Worm (Caenorhabditis elegans) whole organism, young adult: ENCODE measurements around the gene pkg-2.

Source experiments
- B0035.1 ChIP-seq: sonication (generic microtip); optimal IDR thresholded peaks from 2 replicates; lab custom pipeline; 2016; ENCODE audit warnings: missing genetic modification characterization, mild to moderate bottlenecking, missing compliant biosample characterization, missing genotype, missing genetic modification reagents
- C06A6.2 ChIP-seq: fragments of 200-800 bp; sonication (Bioruptor generic); conservative IDR thresholded peaks from 2 replicates; pipeline ENCODE4 v1.3.6; 2022; ENCODE audit warnings: missing genetic modification characterization, missing compliant biosample characterization
- C17E4.6 ChIP-seq: fragments of 200-800 bp; sonication (Bioruptor generic); IDR thresholded peaks from 2 replicates; pipeline ENCODE4 v1.3.6; 2022; ENCODE audit warnings: missing genetic modification reagents, missing genetic modification characterization, missing compliant biosample characterization
- F37B4.10 ChIP-seq: fragments of 200-800 bp; sonication (Bioruptor generic); IDR thresholded peaks from 2 replicates; pipeline ENCODE4 v1.3.6; 2022; ENCODE audit warnings: missing genetic modification characterization, missing compliant biosample characterization
- F39B2.1 ChIP-seq: fragments of 200-800 bp; sonication (Bioruptor generic); IDR thresholded peaks from 2 replicates; pipeline ENCODE4 v1.3.6; 2022; ENCODE audit warnings: missing genetic modification reagents, missing genetic modification characterization, missing compliant biosample characterization
- F49E8.2 ChIP-seq: sonication (generic microtip); optimal IDR thresholded peaks from 3 replicates; lab custom pipeline; 2017; ENCODE audit warnings: missing genetic modification characterization, mild to moderate bottlenecking, missing compliant biosample characterization, antibody characterized with exemption, moderate library complexity; ENCODE audit not compliant: insufficient read depth
- F55B11.4 ChIP-seq: sonication (generic microtip); optimal IDR thresholded peaks from 2 replicates; lab custom pipeline; 2016; ENCODE audit warnings: missing compliant biosample characterization, missing genetic modification characterization, borderline replicate concordance; ENCODE audit not compliant: insufficient read depth
- F57C9.4 ChIP-seq: sonication (generic microtip); optimal IDR thresholded peaks from 2 replicates; lab custom pipeline; 2017; ENCODE audit warnings: mild to moderate bottlenecking, missing genetic modification characterization, missing compliant biosample characterization
- K11D2.4 ChIP-seq: fragments of 200-800 bp; sonication (Bioruptor generic); IDR thresholded peaks from 2 replicates; pipeline ENCODE4 v1.3.6; 2022; ENCODE audit warnings: missing genetic modification reagents, missing genetic modification characterization, missing compliant biosample characterization
- T07F8.4 ChIP-seq: sonication (generic microtip); optimal IDR thresholded peaks from 2 replicates; lab custom pipeline; 2016; ENCODE audit warnings: mild to moderate bottlenecking, missing genetic modification characterization, moderate library complexity, missing compliant biosample characterization
- Y56A3A.18 ChIP-seq: fragments of 200-800 bp; sonication (Bioruptor generic); IDR thresholded peaks from 2 replicates; pipeline ENCODE4 v1.3.6; 2022; ENCODE audit warnings: missing genetic modification reagents, missing genetic modification characterization, missing compliant biosample characterization
- Y79H2A.3 ChIP-seq: fragments of 200-800 bp; sonication (Bioruptor generic); conservative IDR thresholded peaks from 2 replicates; pipeline ENCODE4 v1.3.6; 2022; ENCODE audit warnings: missing genetic modification reagents, missing genetic modification characterization, missing compliant biosample characterization
- ZK185.1 ChIP-seq: sonication (generic microtip); optimal IDR thresholded peaks from 2 replicates; lab custom pipeline; 2016; ENCODE audit warnings: mild to moderate bottlenecking, missing genetic modification characterization, missing compliant biosample characterization; ENCODE audit not compliant: poor library complexity, severe bottlenecking
- akir-1 ChIP-seq: fragments of 200-800 bp; sonication (Bioruptor generic); optimal IDR thresholded peaks from 2 replicates; lab custom pipeline; 2018; ENCODE audit warnings: mild to moderate bottlenecking, missing genetic modification characterization, moderate library complexity, missing compliant biosample characterization
- ama-1 ChIP-seq, 3 experiments: fragments of 150-350 bp in 1 of 3; sonication (generic microtip) in 2 of 3; optimal IDR thresholded peaks; 2 replicates each; lab custom pipeline; 2014 to 2018; ENCODE audit warnings: missing biosample characterization in 2 of 3, missing genetic modification characterization in 2 of 3, missing genetic modification reagents in 2 of 3
- atf-7 ChIP-seq: sonication (generic microtip); optimal IDR thresholded peaks from 2 replicates; lab custom pipeline; 2017; ENCODE audit warnings: mild to moderate bottlenecking, missing genetic modification characterization, missing compliant biosample characterization
- attf-6 ChIP-seq: fragments of 200-800 bp; sonication (Bioruptor generic); IDR thresholded peaks from 2 replicates; pipeline ENCODE4 v1.3.6; 2022; ENCODE audit warnings: missing genetic modification reagents, missing genetic modification characterization, missing compliant biosample characterization
- bed-2 ChIP-seq: fragments of 200-800 bp; sonication (Bioruptor generic); IDR thresholded peaks from 2 replicates; pipeline ENCODE4 v1.3.6; 2022; ENCODE audit warnings: missing genetic modification reagents, missing genetic modification characterization, missing compliant biosample characterization
- cebp-1 ChIP-seq, 2 experiments: fragments of 200-800 bp in 1 of 2; sonication (Bioruptor generic) in 1 of 2; sonication (generic microtip) in 1 of 2; IDR thresholded peaks in 1 of 2; optimal IDR thresholded peaks in 1 of 2; 2 replicates each; pipeline versions ENCODE4 v1.3.6 to Lab custom; 2017 to 2022; ENCODE audit warnings: missing compliant biosample characterization in 2 of 2, missing genetic modification characterization in 2 of 2, mild to moderate bottlenecking in 1 of 2, missing genetic modification reagents in 1 of 2, moderate library complexity in 1 of 2
- cebp-2 ChIP-seq: fragments of 200-800 bp; sonication (Bioruptor generic); IDR thresholded peaks from 2 replicates; pipeline ENCODE4 v1.3.6; 2022; ENCODE audit warnings: missing genetic modification characterization, missing compliant biosample characterization
- ceh-100 ChIP-seq: fragments of 200-800 bp; sonication (Bioruptor generic); IDR thresholded peaks from 2 replicates; pipeline ENCODE4 v1.3.6; 2022; ENCODE audit warnings: missing genetic modification reagents, missing genetic modification characterization, missing compliant biosample characterization
- die-1 ChIP-seq: sonication (generic microtip); optimal IDR thresholded peaks from 2 replicates; lab custom pipeline; 2016; ENCODE audit warnings: missing genotype, mild to moderate bottlenecking, missing genetic modification characterization, missing compliant biosample characterization
- efl-1 ChIP-seq: fragments of 150-350 bp; optimal IDR thresholded peaks from 2 replicates; lab custom pipeline; 2014; ENCODE audit warnings: missing biosample characterization, missing genetic modification reagents, missing genetic modification characterization
- egrh-3 ChIP-seq: fragments of 200-800 bp; sonication (Bioruptor generic); IDR thresholded peaks from 2 replicates; pipeline ENCODE4 v1.3.6; 2022; ENCODE audit warnings: missing genetic modification reagents, missing genetic modification characterization, missing compliant biosample characterization
- him-1 ChIP-seq: sonication (generic microtip); optimal IDR thresholded peaks from 2 replicates; lab custom pipeline; 2016; ENCODE audit warnings: missing genotype, missing genetic modification reagents, missing genetic modification characterization, missing compliant biosample characterization
- hmg-1.2 ChIP-seq: fragments of 200-800 bp; sonication (Bioruptor generic); IDR thresholded peaks from 2 replicates; pipeline ENCODE4 v1.3.6; 2022; ENCODE audit warnings: missing genetic modification reagents, missing genetic modification characterization, missing compliant biosample characterization
- lin-26 ChIP-seq: fragments of 200-800 bp; sonication (Bioruptor generic); IDR thresholded peaks from 2 replicates; pipeline ENCODE4 v1.3.6; 2022; ENCODE audit warnings: missing genetic modification reagents, missing genetic modification characterization, missing compliant biosample characterization
- lin-35 ChIP-seq, 3 experiments: fragments of 150-350 bp in 2 of 3; sonication (generic microtip) in 1 of 3; optimal IDR thresholded peaks; 2 replicates each; lab custom pipeline; 2014 to 2018; ENCODE audit warnings: missing biosample characterization in 3 of 3, missing genetic modification characterization in 3 of 3, missing genetic modification reagents in 3 of 3
- lsl-1 ChIP-seq: fragments of 200-800 bp; sonication (Bioruptor generic); optimal IDR thresholded peaks from 2 replicates; lab custom pipeline; 2018; ENCODE audit warnings: mild to moderate bottlenecking, missing genetic modification characterization, moderate library complexity, missing compliant biosample characterization
- madf-3 ChIP-seq: fragments of 200-800 bp; sonication (Bioruptor generic); IDR thresholded peaks from 2 replicates; pipeline ENCODE4 v1.3.6; 2022; ENCODE audit warnings: missing genetic modification reagents, missing genetic modification characterization, missing compliant biosample characterization
- madf-6 ChIP-seq: fragments of 200-800 bp; sonication (Bioruptor generic); IDR thresholded peaks from 2 replicates; pipeline ENCODE4 v1.3.6; 2022; ENCODE audit warnings: missing genetic modification reagents, missing genetic modification characterization, missing compliant biosample characterization
- mes-4 ChIP-seq: sonication (generic microtip); optimal IDR thresholded peaks from 2 replicates; lab custom pipeline; 2016; ENCODE audit warnings: missing genotype, missing genetic modification characterization, missing compliant biosample characterization
- nfya-1 ChIP-seq: sonication (generic microtip); optimal IDR thresholded peaks from 2 replicates; lab custom pipeline; 2017; ENCODE audit warnings: antibody characterized with exemption, missing compliant biosample characterization, missing genetic modification characterization, borderline replicate concordance; ENCODE audit not compliant: insufficient read depth
- nfya-2 ChIP-seq: fragments of 200-800 bp; sonication (Bioruptor generic); IDR thresholded peaks from 2 replicates; pipeline ENCODE4 v1.3.6; 2022; ENCODE audit warnings: missing genetic modification reagents, missing genetic modification characterization, missing compliant biosample characterization
- nhr-120 ChIP-seq: fragments of 200-800 bp; sonication (Bioruptor generic); IDR thresholded peaks from 2 replicates; pipeline ENCODE4 v1.3.6; 2022; ENCODE audit warnings: missing genetic modification characterization, missing compliant biosample characterization
- rcor-1 ChIP-seq: fragments of 200-800 bp; sonication (Bioruptor generic); IDR thresholded peaks from 2 replicates; pipeline ENCODE4 v1.3.6; 2022; ENCODE audit warnings: missing genetic modification reagents, missing genetic modification characterization, missing compliant biosample characterization
- sdz-38 ChIP-seq: sonication (generic microtip); optimal IDR thresholded peaks from 2 replicates; lab custom pipeline; 2016; ENCODE audit warnings: missing genotype, missing genetic modification characterization, missing compliant biosample characterization
- snpc-1.1 ChIP-seq: sonication (generic microtip); optimal IDR thresholded peaks from 2 replicates; lab custom pipeline; 2017; ENCODE audit warnings: missing genetic modification characterization, mild to moderate bottlenecking, missing compliant biosample characterization, antibody characterized with exemption, moderate library complexity, missing genotype, missing genetic modification reagents; ENCODE audit not compliant: insufficient read depth
- ztf-28 ChIP-seq: fragments of 200-800 bp; sonication (Bioruptor generic); IDR thresholded peaks from 2 replicates; pipeline ENCODE4 v1.3.6; 2022; ENCODE audit warnings: missing genetic modification reagents, missing genetic modification characterization, missing compliant biosample characterization

The pkg-2 gene

DNA sequence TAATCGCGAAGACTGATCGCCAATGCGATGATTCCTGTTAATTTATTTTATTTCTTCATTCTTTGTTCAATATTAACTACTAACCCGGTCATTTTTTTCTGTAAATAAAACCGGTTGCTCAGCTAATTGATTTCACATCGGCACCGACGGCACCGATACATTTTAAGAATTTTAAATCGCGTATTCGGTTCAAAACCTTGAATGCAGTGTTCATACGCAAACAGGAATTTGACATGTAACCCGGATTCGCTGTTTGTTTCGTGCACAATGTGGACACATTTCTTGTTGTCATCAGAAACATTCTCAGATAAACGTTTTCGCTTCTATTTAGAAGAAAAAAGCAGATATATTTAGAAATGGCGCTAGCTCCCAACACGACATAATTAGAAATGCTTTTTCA, 20.7 kb upstream of the pkg-2 start (continued):
- TF ChIP-seq F55B11.4 (tag; lab: Kevin White, UChicago) (no peak), madf-6 (GFP tag; lab: Robert Waterston, UW) (peak; percentile 68), rcor-1 (peak; percentile 74), nhr-120 (GFP tag; lab: Robert Waterston, UW) (no peak), ZK185.1 (tag; lab: Kevin White, UChicago) (no peak), madf-3 (GFP tag; lab: Robert Waterston, UW) (0 out of 2 replicates have a peak, but pooled peaks have one; percentile 58), T07F8.4 (no peak), ztf-28 (no peak), B0035.1 (tag; lab: Kevin White, UChicago) (no peak), lin-26 (GFP tag; lab: Robert Waterston, UW) (peak; percentile 78), lin-35 (GFP tag; optimal IDR thresholded peaks at IDR 0.05; lab: Kevin White, UChicago) (no peak), die-1 (peak; percentile 19), lsl-1 (GFP tag; lab: Kevin White, UChicago) (no peak), nfya-2 (no peak), Y79H2A.3 (GFP tag; lab: Robert Waterston, UW) (peak; percentile 78; the same call in 1 of the 2 replicates), akir-1 (no peak), F39B2.1 (no peak), hmg-1.2 (GFP tag; lab: Robert Waterston, UW) (peak; percentile 45), sdz-38 (tag; lab: Kevin White, UChicago) (no peak), cebp-1 (GFP tag; IDR thresholded peaks at IDR 0.05; lab: Robert Waterston, UW) (no peak), cebp-1 (tag; optimal IDR thresholded peaks at IDR 0.05; lab: Kevin White, UChicago) (peak; percentile 13), K11D2.4 (GFP tag; lab: Robert Waterston, UW) (no peak), efl-1 (GFP tag; lab: Kevin White, UChicago) (no peak), ama-1 (optimal IDR thresholded peaks at IDR 0.05; lab: Kevin White, UChicago) (no peak), ama-1 (GFP tag; optimal IDR thresholded peaks at IDR 0.05; lab: Kevin White, UChicago) (peak in 1 of 2 experiments; percentile 15), snpc-1.1 (tag; lab: Kevin White, UChicago) (no peak), him-1 (tag; lab: Kevin White, UChicago) (no peak), F49E8.2 (tag; lab: Kevin White, UChicago) (peak; percentile 55), C17E4.6 (GFP tag; lab: Robert Waterston, UW) (0 out of 2 replicates have a peak, but pooled peaks have one; percentile 62)

DNA sequence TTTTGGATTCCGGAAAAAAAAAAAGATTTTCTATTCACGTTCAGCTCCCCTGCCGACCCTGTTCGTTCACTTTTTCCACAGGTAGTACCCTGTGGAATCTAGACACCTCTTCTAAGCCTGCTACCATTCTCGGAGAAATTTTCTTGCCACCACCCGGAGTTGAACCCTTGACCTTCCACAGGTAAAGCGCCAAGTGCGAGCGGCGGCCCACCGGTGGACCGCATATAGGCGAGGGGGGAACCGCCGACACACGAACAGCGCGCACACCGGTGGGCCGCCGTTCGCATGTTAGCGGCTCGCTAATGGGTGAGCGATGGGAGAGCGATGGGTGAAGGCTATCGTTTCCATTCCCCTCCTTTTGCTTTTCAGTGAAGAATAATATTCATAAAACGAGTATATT, 20.1 kb upstream of the pkg-2 start:
- 0 out of 2 replicates have a peak, but pooled peaks have one; percentile 54 for TF ChIP-seq F37B4.10 (GFP tag; lab: Robert Waterston, UW)
- peak; percentile 71; the same call in 1 of the 2 replicates for TF ChIP-seq egrh-3 (GFP tag; lab: Robert Waterston, UW)
- TF ChIP-seq madf-6 (GFP tag; lab: Robert Waterston, UW), result peak; percentile 5; the same call in 1 of the 2 replicates

DNA sequence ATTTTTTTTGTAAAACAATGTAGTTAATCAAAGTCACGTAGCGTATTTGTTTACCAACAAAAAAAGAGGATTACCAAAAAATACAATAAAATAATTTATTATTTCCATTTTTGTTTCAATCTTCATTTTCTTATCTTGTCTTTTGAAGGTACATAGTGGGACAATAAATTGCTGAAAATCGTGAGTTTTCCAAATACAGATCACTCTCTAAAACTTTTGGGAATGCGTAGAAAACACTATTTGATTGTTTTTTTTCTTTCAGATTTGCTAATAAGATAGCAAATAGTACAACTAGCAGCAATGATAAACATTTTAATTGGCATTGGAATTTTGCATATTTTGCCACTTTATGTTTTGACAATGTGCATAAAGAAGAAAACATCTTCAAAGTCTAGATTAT, 19.3 kb upstream of the pkg-2 start, which contains the start of gene C28C12.1:
C28C12.1 (plus strand) TSS at position 301 of the 400 bp plus-strand sequence.
- TF ChIP-seq attf-6 (no peak), atf-7 (tag; lab: Kevin White, UChicago) (no peak), Y56A3A.18 (GFP tag; lab: Robert Waterston, UW) (no peak), ztf-28 (no peak), nfya-1 (no peak), mes-4 (tag; lab: Kevin White, UChicago) (no peak), ceh-100 (no peak), cebp-2 (no peak), C06A6.2 (no peak), F57C9.4 (tag; lab: Kevin White, UChicago) (no peak), bed-2 (GFP tag; lab: Robert Waterston, UW) (no peak)
